Worm (Caenorhabditis elegans) whole organism, L3 larva: Measurements from ENCODE around the gene skr-21.

ENCODE experiments used
- ceh-16 ChIP-seq: sonication (generic microtip); optimal IDR thresholded peaks from 2 replicates; lab custom pipeline; 2017; ENCODE audit warnings: missing biosample characterization, missing genetic modification characterization
- ceh-9 ChIP-seq: sonication (generic microtip); optimal IDR thresholded peaks from 2 replicates; lab custom pipeline; 2018; ENCODE audit warnings: missing biosample characterization, missing genetic modification characterization
- nhr-43 ChIP-seq: sonication (generic microtip); optimal IDR thresholded peaks from 2 replicates; lab custom pipeline; 2016; ENCODE audit warnings: mild to moderate bottlenecking, missing genetic modification characterization, missing compliant biosample characterization; ENCODE audit not compliant: poor library complexity, severe bottlenecking
- nhr-76 ChIP-seq: fragments of 150-350 bp; sonication (generic microtip); optimal IDR thresholded peaks from 5 replicates; lab custom pipeline; 2014; ENCODE audit warnings: missing biosample characterization, missing genetic modification characterization
- pha-4 ChIP-seq: fragments of 150-350 bp; optimal IDR thresholded peaks from 2 replicates; lab custom pipeline; 2014; ENCODE audit warnings: missing biosample characterization, missing genetic modification reagents, missing genetic modification characterization
- pqm-1 ChIP-seq: fragments of 150-350 bp; optimal IDR thresholded peaks from 2 replicates; lab custom pipeline; 2017; ENCODE audit warnings: missing biosample characterization, missing genetic modification characterization, inconsistent platforms
- snpc-4 ChIP-seq: fragments of 150-350 bp; optimal IDR thresholded peaks from 2 replicates; lab custom pipeline; 2014; ENCODE audit warnings: missing biosample characterization, missing genetic modification characterization
- unc-62 ChIP-seq: fragments of 150-350 bp; sonication (generic microtip); optimal IDR thresholded peaks from 4 replicates; lab custom pipeline; 2014; ENCODE audit warnings: missing biosample characterization, missing genetic modification reagents, missing genetic modification characterization
- zag-1 ChIP-seq: fragments of 150-350 bp; optimal IDR thresholded peaks from 2 replicates; lab custom pipeline; 2014; ENCODE audit warnings: missing biosample characterization, missing genetic modification characterization
- ztf-4 ChIP-seq: fragments of 150-350 bp; optimal IDR thresholded peaks from 2 replicates; lab custom pipeline; 2014; ENCODE audit warnings: missing biosample characterization, missing genetic modification characterization

DNA sequence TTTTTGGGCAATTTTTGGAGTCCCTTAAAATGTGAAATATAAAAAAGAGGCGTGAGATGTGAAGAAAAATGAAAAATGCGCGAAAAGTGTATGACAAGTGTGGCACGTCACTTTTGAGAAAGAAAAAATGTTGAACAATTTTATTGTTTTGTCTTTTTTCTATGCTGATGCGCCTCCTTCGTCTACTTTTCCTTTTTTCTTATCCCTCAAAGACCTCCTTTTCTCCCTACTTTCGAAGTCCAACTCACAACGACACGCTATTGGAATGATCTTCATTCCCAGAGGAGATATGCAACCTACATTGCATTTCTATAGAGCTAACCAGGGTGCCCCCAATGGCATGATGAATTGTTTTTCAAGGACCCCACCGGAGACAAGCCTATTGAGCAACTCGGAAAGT lies 20.5 kb downstream of the skr-21 start:
- no peak for TF ChIP-seq nhr-43 (tag; lab: Kevin White, UChicago)
- no peak for TF ChIP-seq nhr-76 (tag; lab: Kevin White, UChicago)
- no peak for TF ChIP-seq snpc-4 (tag; lab: Kevin White, UChicago)
- TF ChIP-seq ceh-9 (tag; lab: Kevin White, UChicago), result no peak
- TF ChIP-seq ztf-4 (tag; lab: Kevin White, UChicago), result no peak
- TF ChIP-seq pha-4 (tag; lab: Kevin White, UChicago), result no peak
- TF ChIP-seq ceh-16 (tag; lab: Kevin White, UChicago), result no peak
- no peak for TF ChIP-seq zag-1 (tag; lab: Kevin White, UChicago)
- no peak for TF ChIP-seq pqm-1 (tag; lab: Kevin White, UChicago)
- no peak for TF ChIP-seq unc-62 (GFP tag; lab: Kevin White, UChicago)
